Worm (Caenorhabditis elegans) whole organism, early embryonic: ENCODE measurements around the gene C53A3.1.

ENCODE experiments used
- B0310.2 ChIP-seq: sonication (generic microtip); optimal IDR thresholded peaks from 2 replicates; lab custom pipeline; 2016; ENCODE audit warnings: mild to moderate bottlenecking, missing genetic modification characterization, missing compliant biosample characterization
- aly-1 ChIP-seq: sonication (generic microtip); optimal IDR thresholded peaks from 2 replicates; lab custom pipeline; 2016; ENCODE audit warnings: missing genetic modification characterization, missing compliant biosample characterization
- ets-7 ChIP-seq: sonication (generic microtip); optimal IDR thresholded peaks from 2 replicates; lab custom pipeline; 2016; ENCODE audit warnings: missing genotype, missing genetic modification characterization, missing compliant biosample characterization
- flt-1 ChIP-seq: fragments of 200-800 bp; sonication (Bioruptor generic); IDR thresholded peaks from 2 replicates; pipeline ENCODE4 v1.3.6; 2022; ENCODE audit warnings: missing genetic modification characterization, missing compliant biosample characterization
- hmbx-1 ChIP-seq: sonication (generic microtip); optimal IDR thresholded peaks from 2 replicates; lab custom pipeline; 2016; ENCODE audit warnings: mild to moderate bottlenecking, missing genetic modification characterization, missing compliant biosample characterization
- hmg-4 ChIP-seq: fragments of 200-800 bp; sonication (Bioruptor generic); optimal IDR thresholded peaks from 2 replicates; lab custom pipeline; 2018; ENCODE audit warnings: mild to moderate bottlenecking, missing genetic modification characterization, missing compliant biosample characterization
- tbx-11 ChIP-seq: fragments of 200-800 bp; sonication (Bioruptor generic); IDR thresholded peaks from 2 replicates; pipeline ENCODE4 v1.3.6; 2022; ENCODE audit warnings: missing genetic modification characterization, missing compliant biosample characterization

C53A3.1 gene

DNA sequence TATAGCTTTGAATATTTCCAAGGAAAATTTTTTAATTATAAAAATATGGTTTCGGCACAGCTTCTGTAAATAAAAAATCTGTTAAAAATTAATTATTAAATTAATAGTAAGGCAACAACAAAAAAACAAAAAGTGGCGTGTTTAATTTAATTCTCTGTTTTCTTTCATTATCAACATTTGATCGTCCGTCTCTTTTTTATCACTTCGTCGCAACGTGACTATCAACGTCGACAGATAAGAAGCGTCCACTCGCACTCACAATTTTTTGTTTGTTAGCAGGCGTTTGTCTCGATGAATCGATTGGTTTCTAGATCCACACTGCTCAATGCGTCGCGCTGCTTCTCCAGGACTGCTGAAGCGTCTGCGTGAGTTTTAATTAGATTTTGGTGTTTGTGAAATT is 47.4 kb downstream of the C53A3.1 start, which contains the start of gene gcst-1:
TSS of gene gcst-1 (plus strand) at position 277 of the 400 bp plus-strand sequence.
- TF ChIP-seq hmg-4, result no peak

DNA sequence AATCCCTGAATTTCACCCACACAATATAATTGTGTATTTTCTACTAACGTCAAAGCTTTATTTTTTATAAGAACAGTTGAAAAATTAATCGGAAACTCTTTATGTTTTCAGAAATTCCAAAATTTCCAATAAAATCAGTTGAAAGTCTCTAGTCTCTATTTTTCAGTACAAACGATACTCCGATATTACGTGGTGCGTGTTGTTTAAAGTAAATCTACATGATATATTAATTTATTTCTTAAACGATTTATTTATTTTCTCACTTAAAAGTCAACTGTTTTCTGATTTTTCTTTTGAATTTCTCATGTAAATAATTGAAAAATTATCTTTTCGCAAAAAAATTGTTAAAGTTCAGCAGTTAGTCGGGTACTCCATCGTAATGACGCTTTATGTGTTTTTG is 47.8 kb downstream of the C53A3.1 start:
- TF ChIP-seq tbx-11 (GFP tag; lab: Robert Waterston, UW) (no peak), hmg-4 (no peak), B0310.2 (tag; lab: Kevin White, UChicago) (no peak), hmbx-1 (tag; lab: Kevin White, UChicago) (no peak), flt-1 (GFP tag; lab: Robert Waterston, UW) (no peak), ets-7 (no peak), aly-1 (tag; lab: Kevin White, UChicago) (no peak)
